Worm (Caenorhabditis elegans): Measurements from ENCODE around the gene H01M10.1.

DNA sequence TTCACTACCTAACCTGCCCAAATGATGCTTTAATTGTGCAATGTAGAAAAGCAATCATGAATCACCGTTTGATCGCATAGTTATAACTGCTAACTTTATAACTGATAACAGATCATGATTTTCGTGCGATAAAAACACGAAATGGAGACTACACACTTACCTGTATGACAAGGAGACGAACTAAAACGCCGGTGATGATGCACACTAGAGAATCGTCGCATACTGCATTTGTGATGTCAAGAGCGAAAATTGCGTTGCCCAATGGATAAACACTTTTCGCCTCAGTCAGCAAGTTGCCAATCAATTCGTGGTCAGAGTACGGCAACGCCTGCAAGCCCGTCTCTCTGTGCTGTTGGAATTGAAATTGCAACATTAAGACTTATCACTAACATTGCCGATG, 11.3 kb downstream of the H01M10.1 start:
- no peak for TF ChIP-seq nhr-28 (tag; optimal IDR thresholded peaks at IDR 0.05)
- TF ChIP-seq unc-39 (tag; optimal IDR thresholded peaks at IDR 0.05), result no peak
- TF ChIP-seq nhr-76 (tag; optimal IDR thresholded peaks at IDR 0.05), result no peak
- no peak for TF ChIP-seq nhr-237 (tag; optimal IDR thresholded peaks at IDR 0.05)
- no peak for TF ChIP-seq lsy-2 (tag; optimal IDR thresholded peaks at IDR 0.05)

All from whole organism, mixed stage, embryonic.